Worm (Caenorhabditis elegans) whole organism, late embryonic: ENCODE measurements around the gene K11E4.6.

Experiments
- ama-1 ChIP-seq: fragments of 150-350 bp; optimal IDR thresholded peaks from 2 replicates; lab custom pipeline; 2014
- elt-2 ChIP-seq: sonication (generic microtip); optimal IDR thresholded peaks from 2 replicates; lab custom pipeline; 2016; ENCODE audit warnings: missing genetic modification reagents, missing genetic modification characterization, missing compliant biosample characterization
- fkh-10 ChIP-seq: fragments of 150-350 bp; optimal IDR thresholded peaks from 2 replicates; lab custom pipeline; 2014; ENCODE audit warnings: missing biosample characterization, missing genetic modification reagents, missing genetic modification characterization
- hlh-30 ChIP-seq: sonication (generic microtip); optimal IDR thresholded peaks from 2 replicates; lab custom pipeline; 2017; ENCODE audit warnings: antibody characterized with exemption, missing genetic modification characterization, missing compliant biosample characterization; ENCODE audit not compliant: insufficient read depth
- nhr-11 ChIP-seq: fragments of 150-350 bp; optimal IDR thresholded peaks from 2 replicates; lab custom pipeline; 2014; ENCODE audit warnings: missing biosample characterization, missing genetic modification characterization
- pax-1 ChIP-seq: fragments of 150-350 bp; optimal IDR thresholded peaks from 2 replicates; lab custom pipeline; 2014; ENCODE audit warnings: missing biosample characterization, missing genetic modification characterization
- sdc-2 ChIP-seq: sonication (generic microtip); optimal IDR thresholded peaks from 2 replicates; lab custom pipeline; 2016; ENCODE audit warnings: missing genotype, missing genetic modification characterization, missing compliant biosample characterization

ce11 chrX:13713857-13714256, 10.6 kb upstream of the K11E4.6 start, which contains the start of gene K11E4.1:
- TF ChIP-seq elt-2: no peak
- TF ChIP-seq pax-1 (tag; lab: Kevin White, UChicago): no peak
- no peak for TF ChIP-seq hlh-30
- TF ChIP-seq nhr-11 (tag; lab: Kevin White, UChicago): no peak
- TF ChIP-seq sdc-2 (tag; lab: Kevin White, UChicago): no peak
- no peak for TF ChIP-seq ama-1 (lab: Kevin White, UChicago)
- TF ChIP-seq fkh-10: no peak
